Worm (Caenorhabditis elegans) whole organism, L4/young adult: ENCODE results near the gene C32B5.18.

Experiments used
- W03F9.2 ChIP-seq: fragments of 150-350 bp; optimal IDR thresholded peaks from 2 replicates; lab custom pipeline; 2014; ENCODE audit warnings: missing biosample characterization, missing genetic modification characterization
- dao-5 ChIP-seq: sonication (generic microtip); optimal IDR thresholded peaks from 2 replicates; lab custom pipeline; 2016; ENCODE audit warnings: missing genotype, missing genetic modification characterization, moderate library complexity, missing compliant biosample characterization
- him-1 ChIP-seq: sonication (generic microtip); optimal IDR thresholded peaks from 2 replicates; lab custom pipeline; 2016; ENCODE audit warnings: missing genotype, missing genetic modification reagents, missing genetic modification characterization, missing compliant biosample characterization

ce11 chrII:972850-973249 is 12.5 kb downstream of the C32B5.18 start, which contains the start of gene C32B5.15:
- TF ChIP-seq dao-5 (tag; lab: Kevin White, UChicago) (no peak), W03F9.2 (tag; lab: Kevin White, UChicago) (no peak), him-1 (tag; lab: Kevin White, UChicago) (no peak)
